Worm (Caenorhabditis elegans) whole organism, L4 larva: ENCODE measurements around the gene T16G1.18.

Experiments
- D1046.2 ChIP-seq: fragments of 200-800 bp; sonication (Bioruptor generic); IDR thresholded peaks from 2 replicates; pipeline ENCODE4 v1.3.6; 2022; ENCODE audit warnings: missing genetic modification characterization, missing compliant biosample characterization
- Y5F2A.4 ChIP-seq: fragments of 200-800 bp; sonication (Bioruptor generic); optimal IDR thresholded peaks from 2 replicates; lab custom pipeline; 2018; ENCODE audit warnings: mild to moderate bottlenecking, missing genetic modification characterization, missing compliant biosample characterization
- ZK546.5 ChIP-seq, 2 experiments: sonication (generic microtip); optimal IDR thresholded peaks; 2 replicates each; lab custom pipeline; 2017; ENCODE audit warnings: missing biosample characterization in 2 of 2, missing genetic modification characterization in 2 of 2
- aly-2 ChIP-seq: sonication (generic microtip); optimal IDR thresholded peaks from 2 replicates; lab custom pipeline; 2018; ENCODE audit warnings: missing biosample characterization, missing genetic modification characterization
- ama-1 ChIP-seq: fragments of 150-350 bp; optimal IDR thresholded peaks from 2 replicates; lab custom pipeline; 2014; ENCODE audit warnings: inconsistent platforms, mixed read lengths
- daf-12 ChIP-seq: fragments of 150-350 bp; optimal IDR thresholded peaks from 2 replicates; lab custom pipeline; 2014; ENCODE audit warnings: missing biosample characterization, missing genetic modification reagents, missing genetic modification characterization
- dve-1 ChIP-seq: sonication (generic microtip); optimal IDR thresholded peaks from 2 replicates; lab custom pipeline; 2017; ENCODE audit warnings: antibody characterized with exemption, mild to moderate bottlenecking, missing genetic modification characterization, missing compliant biosample characterization; ENCODE audit not compliant: insufficient read depth
- jun-1 ChIP-seq: fragments of 150-350 bp; optimal IDR thresholded peaks from 2 replicates; lab custom pipeline; 2014; ENCODE audit warnings: missing biosample characterization, missing genetic modification reagents, missing genetic modification characterization
- lin-15B ChIP-seq: fragments of 150-350 bp; sonication (generic microtip); optimal IDR thresholded peaks from 3 replicates; lab custom pipeline; 2014; ENCODE audit warnings: missing biosample characterization, missing genetic modification characterization
- nhr-28 ChIP-seq: fragments of 150-350 bp; optimal IDR thresholded peaks from 2 replicates; lab custom pipeline; 2014; ENCODE audit warnings: missing biosample characterization, missing genetic modification characterization
- pha-4 ChIP-seq, 2 experiments: fragments of 150-350 bp in 1 of 2; fragments of 200-800 bp in 1 of 2; sonication (Bioruptor generic) in 1 of 2; IDR thresholded peaks in 1 of 2; optimal IDR thresholded peaks in 1 of 2; 2 replicates each; pipeline versions ENCODE4 v1.3.6 to Lab custom; 2014 to 2022; ENCODE audit warnings: missing genetic modification characterization in 2 of 2, missing genetic modification reagents in 2 of 2, missing biosample characterization in 1 of 2, missing compliant biosample characterization in 1 of 2
- unc-130 ChIP-seq: sonication (generic microtip); optimal IDR thresholded peaks from 2 replicates; lab custom pipeline; 2016; ENCODE audit warnings: missing genetic modification reagents, missing genetic modification characterization, missing compliant biosample characterization
- ztf-11 ChIP-seq: fragments of 150-350 bp; optimal IDR thresholded peaks from 2 replicates; lab custom pipeline; 2014; ENCODE audit warnings: missing biosample characterization, missing genetic modification characterization

DNA sequence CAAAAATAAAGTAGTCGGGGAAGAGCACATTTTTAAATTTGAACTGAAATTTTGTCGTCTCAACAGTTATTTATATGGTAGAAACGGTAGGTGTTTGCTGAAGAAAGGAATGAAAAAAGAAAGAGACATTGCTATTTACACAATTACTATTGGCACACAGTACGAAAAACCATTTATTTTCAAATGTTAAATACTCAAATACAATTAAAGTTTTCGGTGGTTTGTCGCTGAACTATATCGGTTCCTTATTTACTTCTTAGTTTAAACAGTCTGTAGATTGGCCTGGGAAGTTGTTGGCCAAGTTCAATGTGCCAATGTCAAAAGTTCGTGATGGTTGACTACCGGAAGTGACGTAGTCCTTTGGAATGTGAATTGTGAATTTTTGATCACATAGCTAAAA, 47.0 kb upstream of the T16G1.18 start, which contains the start of gene ttr-27:
- no peak for TF ChIP-seq aly-2 (tag; lab: Kevin White, UChicago)
- TF ChIP-seq unc-130 (GFP tag; lab: Kevin White, UChicago): no peak
- TF ChIP-seq daf-12: no peak
- TF ChIP-seq ama-1: no peak
- TF ChIP-seq pha-4 (GFP tag; IDR thresholded peaks at IDR 0.05; lab: Robert Waterston, UW): no peak
- no peak for TF ChIP-seq pha-4 (tag; optimal IDR thresholded peaks at IDR 0.05; lab: Kevin White, UChicago)
- no peak for TF ChIP-seq jun-1 (tag; lab: Kevin White, UChicago)
- TF ChIP-seq nhr-28: no peak
- TF ChIP-seq dve-1 (tag; lab: Kevin White, UChicago): no peak
- TF ChIP-seq Y5F2A.4 (GFP tag; lab: Kevin White, UChicago): no peak
- TF ChIP-seq D1046.2 (GFP tag; lab: Robert Waterston, UW): no peak
- TF ChIP-seq ztf-11 (tag; lab: Kevin White, UChicago): no peak
- TF ChIP-seq ZK546.5 (tag; optimal IDR thresholded peaks at IDR 0.05; lab: Kevin White, UChicago): no peak
- TF ChIP-seq lin-15B (tag; lab: Kevin White, UChicago): no peak
